Fruit fly (Drosophila melanogaster) S2 (cell line): Measurements from ENCODE around the gene vret.

ENCODE experiments used
- CG8478 ChIP-seq: fragments of >200 bp; optimal IDR thresholded peaks from 2 replicates; lab custom pipeline; 2018
- CTCF ChIP-seq, 2 experiments: fragments of >200 bp; optimal IDR thresholded peaks; 2 replicates each; lab custom pipeline; 2018

dm6 chr3R:22769567-22769966 lies 24.2 kb upstream of the vret start, which contains the start of gene CG43092:
- TF ChIP-seq CTCF (optimal IDR thresholded peaks at IDR 0.05; lab: Kevin White, UChicago), result no peak
- TF ChIP-seq CG8478 (lab: Kevin White, UChicago), result no peak
